Fruit fly (Drosophila melanogaster) whole organism, embryonic: ENCODE results near the gene CG15011.

Experiments
- CG10209 ChIP-seq: fragments of 200-800 bp; sonication (Bioruptor generic); optimal IDR thresholded peaks from 3 replicates; lab custom pipeline; 2017; ENCODE audit warnings: missing biosample characterization, mild to moderate bottlenecking, missing genetic modification characterization, missing genetic modification reagents
- CG1024 ChIP-seq: fragments of 200-800 bp; sonication (Bioruptor generic); IDR thresholded peaks from 2 replicates; pipeline ENCODE4 v1.3.6; 2022; ENCODE audit warnings: missing biosample characterization, missing genetic modification characterization
- CG11093 ChIP-seq: fragments of 200-800 bp; sonication (Bioruptor generic); IDR thresholded peaks from 3 replicates; pipeline ENCODE4 v1.3.6; 2022; ENCODE audit warnings: missing biosample characterization, missing genetic modification characterization
- CG11560 ChIP-seq: fragments of 200-800 bp; sonication (Bioruptor generic); IDR thresholded peaks from 3 replicates; pipeline ENCODE4 v1.3.6; 2022; ENCODE audit warnings: missing biosample characterization, missing genetic modification characterization
- CG11695 ChIP-seq: fragments of 200-800 bp; sonication (Bioruptor generic); IDR thresholded peaks from 3 replicates; pipeline ENCODE4 v1.3.6; 2022; ENCODE audit warnings: missing biosample characterization, missing genetic modification characterization
- CG1233 ChIP-seq: fragments of 200-800 bp; sonication (Bioruptor generic); optimal IDR thresholded peaks from 4 replicates; lab custom pipeline; 2018; ENCODE audit warnings: missing biosample characterization, mild to moderate bottlenecking, missing genetic modification characterization
- CG15479 ChIP-seq: fragments of 200-800 bp; sonication (Bioruptor generic); optimal IDR thresholded peaks from 3 replicates; lab custom pipeline; 2019; ENCODE audit warnings: missing biosample characterization, mild to moderate bottlenecking, missing genetic modification characterization, moderate library complexity
- CG1792 ChIP-seq: fragments of 200-800 bp; sonication (Bioruptor generic); optimal IDR thresholded peaks from 2 replicates; lab custom pipeline; 2016; ENCODE audit warnings: missing biosample characterization, missing genetic modification characterization
- CG2116 ChIP-seq: fragments of 200-800 bp; sonication (Bioruptor generic); optimal IDR thresholded peaks from 3 replicates; lab custom pipeline; 2018; ENCODE audit warnings: missing biosample characterization, mild to moderate bottlenecking, missing genetic modification characterization
- CG2199 ChIP-seq: fragments of 200-800 bp; sonication (Bioruptor generic); IDR thresholded peaks from 3 replicates; pipeline ENCODE4 v1.3.6; 2022; ENCODE audit warnings: missing biosample characterization, missing genetic modification characterization
- CG3407 ChIP-seq: fragments of 200-800 bp; sonication (Bioruptor generic); optimal IDR thresholded peaks from 2 replicates; lab custom pipeline; 2018; ENCODE audit warnings: missing biosample characterization, mild to moderate bottlenecking, missing genetic modification characterization
- CG3995 ChIP-seq: fragments of 200-800 bp; sonication (Bioruptor generic); optimal IDR thresholded peaks from 3 replicates; lab custom pipeline; 2016; ENCODE audit warnings: missing biosample characterization, missing genetic modification characterization
- CG4328 ChIP-seq: fragments of 200-800 bp; sonication (Bioruptor generic); optimal IDR thresholded peaks from 3 replicates; lab custom pipeline; 2017; ENCODE audit warnings: missing biosample characterization, missing genetic modification reagents, missing genetic modification characterization
- CG4360 ChIP-seq: fragments of 200-800 bp; sonication (Bioruptor generic); IDR thresholded peaks from 2 replicates; pipeline ENCODE4 v1.3.6; 2022; ENCODE audit warnings: missing biosample characterization, missing genetic modification characterization
- CG4424 ChIP-seq: fragments of 200-800 bp; sonication (Bioruptor generic); optimal IDR thresholded peaks from 3 replicates; lab custom pipeline; 2016; ENCODE audit warnings: missing biosample characterization, missing genetic modification characterization
- CG6854 ChIP-seq: fragments of 200-800 bp; sonication (Bioruptor generic); optimal IDR thresholded peaks from 3 replicates; lab custom pipeline; 2017; ENCODE audit warnings: missing biosample characterization, mild to moderate bottlenecking, missing genetic modification characterization
- D ChIP-seq, 2 experiments: fragments of 200-800 bp in 1 of 2; fragments of >200 bp in 1 of 2; sonication (Bioruptor generic) in 1 of 2; optimal IDR thresholded peaks; 2 replicates in 1 of 2; 3 replicates in 1 of 2; lab custom pipeline; 2017; ENCODE audit warnings: mild to moderate bottlenecking in 1 of 2, missing biosample characterization in 1 of 2, missing genetic modification characterization in 1 of 2, missing genetic modification reagents in 1 of 2
- D19B ChIP-seq: fragments of 200-800 bp; sonication (Bioruptor generic); optimal IDR thresholded peaks from 2 replicates; lab custom pipeline; 2017; ENCODE audit warnings: missing biosample characterization, mild to moderate bottlenecking, missing genetic modification characterization
- ERR ChIP-seq: fragments of 200-800 bp; sonication (Bioruptor generic); optimal IDR thresholded peaks from 2 replicates; lab custom pipeline; 2016; ENCODE audit warnings: missing biosample characterization, missing genetic modification characterization
- Hr51 ChIP-seq, 2 experiments: fragments of 200-800 bp; sonication (Bioruptor generic); optimal IDR thresholded peaks; 2 replicates in 1 of 2; 3 replicates in 1 of 2; lab custom pipeline; 2016 to 2018; ENCODE audit warnings: missing biosample characterization in 2 of 2, missing genetic modification characterization in 2 of 2, mild to moderate bottlenecking in 1 of 2, moderate library complexity in 1 of 2
- Hr78 ChIP-seq, 2 experiments: fragments of 200-800 bp in 1 of 2; fragments of >200 bp in 1 of 2; sonication (Bioruptor generic) in 1 of 2; optimal IDR thresholded peaks; 2 replicates each; lab custom pipeline; 2017 to 2019; ENCODE audit warnings: missing biosample characterization in 2 of 2, missing genetic modification characterization in 2 of 2, mild to moderate bottlenecking in 1 of 2, moderate library complexity in 1 of 2
- Kr ChIP-seq: fragments of 200-800 bp; sonication (Bioruptor generic); optimal IDR thresholded peaks from 2 replicates; lab custom pipeline; 2017; ENCODE audit warnings: missing biosample characterization, mild to moderate bottlenecking, missing genetic modification characterization
- Lim3 ChIP-seq: fragments of 200-800 bp; sonication (Bioruptor generic); IDR thresholded peaks from 2 replicates; pipeline ENCODE4 v1.3.6; 2022; ENCODE audit warnings: missing biosample characterization, missing genetic modification characterization
- Sry-β ChIP-seq: fragments of 200-800 bp; sonication (Bioruptor generic); optimal IDR thresholded peaks from 2 replicates; lab custom pipeline; 2018; ENCODE audit warnings: missing biosample characterization, mild to moderate bottlenecking, missing genetic modification characterization, moderate library complexity
- Trl ChIP-seq, 3 experiments: fragments of >200 bp in 2 of 3; fragments of 200-800 bp in 1 of 3; sonication (Bioruptor generic) in 1 of 3; optimal IDR thresholded peaks; 2 replicates in 1 of 3; 3 replicates in 2 of 3; lab custom pipeline; 2016 to 2017; ENCODE audit warnings: missing biosample characterization in 1 of 3, missing genetic modification characterization in 1 of 3
- abd-A ChIP-seq: fragments of 200-800 bp; sonication (Bioruptor generic); optimal IDR thresholded peaks from 3 replicates; lab custom pipeline; 2019; ENCODE audit warnings: missing biosample characterization, mild to moderate bottlenecking, missing genetic modification characterization, moderate library complexity
- ase ChIP-seq: fragments of 200-800 bp; sonication (Bioruptor generic); IDR thresholded peaks from 3 replicates; pipeline ENCODE4 v1.3.6; 2022; ENCODE audit warnings: missing biosample characterization, missing genetic modification characterization
- ato ChIP-seq: fragments of 200-800 bp; sonication (Bioruptor generic); IDR thresholded peaks from 2 replicates; pipeline ENCODE4 v1.3.6; 2022; ENCODE audit warnings: missing biosample characterization, missing genetic modification characterization; ENCODE audit not compliant: partially characterized antibody
- chif ChIP-seq, 2 experiments: fragments of 200-800 bp; sonication (Bioruptor generic); optimal IDR thresholded peaks; 3 replicates each; lab custom pipeline; 2016; ENCODE audit warnings: missing biosample characterization in 2 of 2, missing genetic modification characterization in 2 of 2
- dm ChIP-seq: fragments of 200-800 bp; sonication (Bioruptor generic); optimal IDR thresholded peaks from 3 replicates; lab custom pipeline; 2016; ENCODE audit warnings: missing biosample characterization, missing genetic modification characterization
- ems ChIP-seq: fragments of 200-800 bp; sonication (Bioruptor generic); optimal IDR thresholded peaks from 3 replicates; lab custom pipeline; 2016; ENCODE audit warnings: missing biosample characterization, missing genetic modification characterization
- esg ChIP-seq: fragments of 200-800 bp; sonication (Bioruptor generic); conservative IDR thresholded peaks from 2 replicates; pipeline ENCODE4 v1.3.6; 2022; ENCODE audit warnings: missing biosample characterization, missing genetic modification characterization
- fru ChIP-seq: fragments of >200 bp; optimal IDR thresholded peaks from 2 replicates; lab custom pipeline; 2017
- insv ChIP-seq, 2 experiments: fragments of 200-800 bp; sonication (Bioruptor generic); optimal IDR thresholded peaks; 3 replicates each; lab custom pipeline; 2016 to 2018; ENCODE audit warnings: missing biosample characterization in 2 of 2, missing genetic modification characterization in 2 of 2
- lmd ChIP-seq: fragments of 200-800 bp; sonication (Bioruptor generic); IDR thresholded peaks from 2 replicates; pipeline ENCODE4 v1.3.6; 2022; ENCODE audit warnings: missing biosample characterization, missing genetic modification characterization
- pb ChIP-seq: fragments of 200-800 bp; sonication (Bioruptor generic); optimal IDR thresholded peaks from 3 replicates; lab custom pipeline; 2016; ENCODE audit warnings: missing biosample characterization, missing genetic modification characterization
- pros ChIP-seq: fragments of 200-800 bp; sonication (Bioruptor generic); optimal IDR thresholded peaks from 3 replicates; lab custom pipeline; 2019; ENCODE audit warnings: missing biosample characterization, mild to moderate bottlenecking, missing genetic modification characterization, moderate library complexity
- psq ChIP-seq: fragments of 200-800 bp; sonication (Bioruptor generic); optimal IDR thresholded peaks from 2 replicates; lab custom pipeline; 2017; ENCODE audit warnings: missing biosample characterization, missing genetic modification characterization
- rib ChIP-seq: fragments of 200-800 bp; sonication (Bioruptor generic); IDR thresholded peaks from 2 replicates; pipeline ENCODE4 v1.3.6; 2022; ENCODE audit warnings: missing biosample characterization, missing genetic modification characterization
- row ChIP-seq: fragments of 200-800 bp; sonication (Bioruptor generic); IDR thresholded peaks from 3 replicates; pipeline ENCODE4 v1.3.6; 2022; ENCODE audit warnings: missing biosample characterization, missing genetic modification characterization
- sc ChIP-seq, 3 experiments: fragments of >200 bp in 2 of 3; fragments of 200-800 bp in 1 of 3; sonication (Bioruptor generic) in 1 of 3; optimal IDR thresholded peaks; 2 replicates in 2 of 3; 3 replicates in 1 of 3; lab custom pipeline; 2017; ENCODE audit warnings: mild to moderate bottlenecking in 1 of 3, missing biosample characterization in 1 of 3, missing genetic modification characterization in 1 of 3, missing genetic modification reagents in 1 of 3
- sens ChIP-seq: fragments of 200-800 bp; sonication (Bioruptor generic); peaks from one replicate; lab custom pipeline; 2016; ENCODE audit warnings: missing biosample characterization, missing genetic modification characterization
- sima ChIP-seq: fragments of 200-800 bp; sonication (Bioruptor generic); optimal IDR thresholded peaks from 2 replicates; lab custom pipeline; 2016; ENCODE audit warnings: missing biosample characterization, missing genetic modification characterization
- sisA ChIP-seq: fragments of 200-800 bp; sonication (Bioruptor generic); IDR thresholded peaks from 2 replicates; pipeline ENCODE4 v1.3.6; 2022; ENCODE audit warnings: missing biosample characterization, missing genetic modification characterization
- slbo ChIP-seq: fragments of 200-800 bp; sonication (Bioruptor generic); IDR thresholded peaks from 2 replicates; pipeline ENCODE4 v1.3.6; 2022; ENCODE audit warnings: missing biosample characterization, missing genetic modification characterization
- toy ChIP-seq: fragments of 200-800 bp; sonication (Bioruptor generic); IDR thresholded peaks from 2 replicates; pipeline ENCODE4 v1.3.6; 2022; ENCODE audit warnings: missing biosample characterization, missing genetic modification characterization
- trh ChIP-seq: fragments of 200-800 bp; sonication (Bioruptor generic); optimal IDR thresholded peaks from 2 replicates; lab custom pipeline; 2016; ENCODE audit warnings: missing biosample characterization, missing genetic modification characterization
- twi ChIP-seq: fragments of 200-800 bp; optimal IDR thresholded peaks from 2 replicates; lab custom pipeline; 2019; ENCODE audit warnings: missing biosample characterization, mild to moderate bottlenecking, missing genetic modification characterization, moderate library complexity
- zf30C ChIP-seq: fragments of 200-800 bp; sonication (Bioruptor generic); optimal IDR thresholded peaks from 3 replicates; lab custom pipeline; 2018; ENCODE audit warnings: missing biosample characterization, mild to moderate bottlenecking, missing genetic modification characterization

The CG15011 gene

dm6 chr3L:4252862-4253610, 5.9 kb downstream of the CG15011 start (continued):
- TF ChIP-seq CG2116 (GFP tag; lab: Kevin White, UChicago) = no peak
- no peak for TF ChIP-seq CG6854 (GFP tag; lab: Kevin White, UChicago)
- no peak for TF ChIP-seq CG11093 (GFP tag; lab: Robert Waterston, UW)
- TF ChIP-seq sisA (GFP tag; lab: Robert Waterston, UW) = no peak
- no peak for TF ChIP-seq D19B (GFP tag; lab: Kevin White, UChicago)
- no peak for TF ChIP-seq pb (GFP tag; lab: Kevin White, UChicago)
- TF ChIP-seq sima (GFP tag; lab: Kevin White, UChicago) = no peak
- TF ChIP-seq row (GFP tag; lab: Robert Waterston, UW) = peak; percentile 14; the same call in 1 of the 3 replicates
- no peak for TF ChIP-seq chif (GFP tag; optimal IDR thresholded peaks at IDR 0.05; lab: Kevin White, UChicago)
- TF ChIP-seq dm (GFP tag; lab: Kevin White, UChicago) = no peak
- no peak for TF ChIP-seq CG1024 (GFP tag; lab: Robert Waterston, UW)
- TF ChIP-seq Trl (optimal IDR thresholded peaks at IDR 0.05; lab: Kevin White, UChicago) = peak in 1 of 2 experiments; percentile 0
- no peak for TF ChIP-seq Trl (GFP tag; optimal IDR thresholded peaks at IDR 0.05; lab: Kevin White, UChicago)
- no peak for TF ChIP-seq Hr51 (GFP tag; optimal IDR thresholded peaks at IDR 0.05; lab: Kevin White, UChicago)
- no peak for TF ChIP-seq abd-A (tag; lab: Kevin White, UChicago)
- TF ChIP-seq CG3407 (GFP tag; lab: Kevin White, UChicago) = no peak
- no peak for TF ChIP-seq CG1792 (GFP tag; lab: Kevin White, UChicago)
- TF ChIP-seq CG3995 (GFP tag; lab: Kevin White, UChicago) = peak; percentile 92
- TF ChIP-seq lmd (GFP tag; lab: Robert Waterston, UW) = no peak
- TF ChIP-seq insv (GFP tag; optimal IDR thresholded peaks at IDR 0.05; lab: Kevin White, UChicago) = peak in 1 of 2 experiments; percentile 15
- TF ChIP-seq CG11560 (tag; lab: Robert Waterston, UW) = no peak
- peak; percentile 95 for TF ChIP-seq CG15479 (GFP tag; lab: Kevin White, UChicago)
- TF ChIP-seq ems (GFP tag; lab: Kevin White, UChicago) = no peak
- TF ChIP-seq toy (GFP tag; lab: Robert Waterston, UW) = no peak
- peak; percentile 23 for TF ChIP-seq twi
- peak; percentile 98 for TF ChIP-seq D (optimal IDR thresholded peaks at IDR 0.05; lab: Kevin White, UChicago)
- TF ChIP-seq D (GFP tag; optimal IDR thresholded peaks at IDR 0.05; lab: Kevin White, UChicago) = no peak
- no peak for TF ChIP-seq CG4328 (GFP tag; lab: Kevin White, UChicago)
- TF ChIP-seq slbo (GFP tag; lab: Robert Waterston, UW) = no peak
- no peak for TF ChIP-seq sc (optimal IDR thresholded peaks at IDR 0.05; lab: Kevin White, UChicago)
- TF ChIP-seq sc (GFP tag; optimal IDR thresholded peaks at IDR 0.05; lab: Kevin White, UChicago) = no peak
- TF ChIP-seq Kr (GFP tag; lab: Kevin White, UChicago) = peak; percentile 41
- no peak for TF ChIP-seq CG10209 (GFP tag; lab: Kevin White, UChicago)
- no peak for TF ChIP-seq esg
- TF ChIP-seq CG11695 = peak; percentile 49; the same call in 1 of the 3 replicates
- 0 out of 3 replicates have a peak, but pooled peaks have one; percentile 27 for TF ChIP-seq CG2199 (GFP tag; lab: Robert Waterston, UW)
- peak; percentile 89 for TF ChIP-seq zf30C (GFP tag; lab: Kevin White, UChicago)
- peak; percentile 95 for TF ChIP-seq pros (GFP tag; lab: Kevin White, UChicago)
- TF ChIP-seq sens (GFP tag; lab: Kevin White, UChicago) = peak; percentile 47
- TF ChIP-seq ase (GFP tag; lab: Robert Waterston, UW) = no peak
- peak; percentile 82 for TF ChIP-seq Sry-β (GFP tag; lab: Kevin White, UChicago)
- TF ChIP-seq rib (GFP tag; lab: Robert Waterston, UW) = 0 out of 2 replicates have a peak, but pooled peaks have one; percentile 12
- TF ChIP-seq ERR (GFP tag; lab: Kevin White, UChicago) = no peak
- TF ChIP-seq ato (GFP tag; lab: Robert Waterston, UW) = no peak
- peak in 1 of 2 experiments; percentile 65 for TF ChIP-seq Hr78 (GFP tag; optimal IDR thresholded peaks at IDR 0.05; lab: Kevin White, UChicago)
- no peak for TF ChIP-seq trh (GFP tag; lab: Kevin White, UChicago)
- TF ChIP-seq Lim3 (GFP tag; lab: Robert Waterston, UW) = no peak
- TF ChIP-seq psq (GFP tag; lab: Kevin White, UChicago) = peak; percentile 74
- TF ChIP-seq CG4360 (GFP tag; lab: Robert Waterston, UW) = peak; percentile 60
- TF ChIP-seq CG4424 (GFP tag; lab: Kevin White, UChicago) = no peak
- peak; percentile 4 for TF ChIP-seq CG1233 (GFP tag; lab: Kevin White, UChicago)
- no peak for TF ChIP-seq fru (lab: Kevin White, UChicago)
